Fruit fly (Drosophila melanogaster): ENCODE measurements around the gene hdm.

hdm gene

dm6 chrX:7908239-7909068, 11.5 kb downstream of the hdm start, which contains the start of the genes dpr14 and spidey (continued):
- TF ChIP-seq cad (GFP tag; optimal IDR thresholded peaks at IDR 0.05) (no peak), Xbp1 (GFP tag; optimal IDR thresholded peaks at IDR 0.05) (peak; percentile 90), CG31224 (GFP tag; IDR thresholded peaks at IDR 0.05) (peak; percentile 80), Optix (GFP tag; IDR thresholded peaks at IDR 0.05) (peak; percentile 89), Gug (GFP tag; IDR thresholded peaks at IDR 0.05) (peak; percentile 88), CG12744 (GFP tag; optimal IDR thresholded peaks at IDR 0.05) (peak; percentile 71), lilli (GFP tag; optimal IDR thresholded peaks at IDR 0.05) (peak; percentile 92), CG14965 (GFP tag; optimal IDR thresholded peaks at IDR 0.05; ENCODE audit: borderline replicate concordance) (peak; percentile 36), Aef1 (GFP tag; IDR thresholded peaks at IDR 0.05) (peak; percentile 90), trh (GFP tag; optimal IDR thresholded peaks at IDR 0.05) (peak; percentile 33), CG18011 (GFP tag; optimal IDR thresholded peaks at IDR 0.05) (peak; percentile 71), HmgD (GFP tag; optimal IDR thresholded peaks at IDR 0.05) (peak; percentile 52), CG4617 (GFP tag; optimal IDR thresholded peaks at IDR 0.05; ENCODE audit: borderline replicate concordance) (peak; percentile 60), CG33557 (GFP tag; optimal IDR thresholded peaks at IDR 0.05) (peak; percentile 77), Dll (GFP tag; IDR thresholded peaks at IDR 0.05; ENCODE audit: partially characterized antibody) (peak; percentile 49; the same call in 3 of the 4 replicates), D19B (GFP tag; optimal IDR thresholded peaks at IDR 0.05) (peak; percentile 80), kah (GFP tag; optimal IDR thresholded peaks at IDR 0.05) (peak; percentile 69), sima (GFP tag; optimal IDR thresholded peaks at IDR 0.05) (peak; percentile 47), CG8281 (tag; optimal IDR thresholded peaks at IDR 0.05) (peak; percentile 61), CG8290 (GFP tag; optimal IDR thresholded peaks at IDR 0.05) (peak; percentile 29), CG8290 (tag; optimal IDR thresholded peaks at IDR 0.05) (peak; percentile 72 to 92), Abd-B (GFP tag; optimal IDR thresholded peaks at IDR 0.05) (peak; percentile 78), CrebB (tag; optimal IDR thresholded peaks at IDR 0.05) (peak; percentile 87), BEAF-32 (GFP tag; optimal IDR thresholded peaks at IDR 0.05) (peak; percentile 50), Nf-YA (GFP tag; IDR thresholded peaks at IDR 0.05) (peak; percentile 69; the same call in 1 of the 2 replicates), sug (tag; optimal IDR thresholded peaks at IDR 0.05) (peak; percentile 95), CG10147 (GFP tag; optimal IDR thresholded peaks at IDR 0.05) (peak; percentile 84), CG4360 (GFP tag; IDR thresholded peaks at IDR 0.05) (peak; percentile 42), Drgx (GFP tag; IDR thresholded peaks at IDR 0.05) (peak; percentile 90), CG17912 (GFP tag; optimal IDR thresholded peaks at IDR 0.05) (peak; percentile 49), CG30020 (tag; optimal IDR thresholded peaks at IDR 0.05) (peak; percentile 56), gsb-n (tag; optimal IDR thresholded peaks at IDR 0.05) (peak; percentile 87), Eip74EF (GFP tag; optimal IDR thresholded peaks at IDR 0.05) (peak in 1 of 2 experiments; percentile 84), ewg (GFP tag; optimal IDR thresholded peaks at IDR 0.05) (peak; percentile 89), sr (GFP tag; IDR thresholded peaks at IDR 0.05) (peak; percentile 51; the same call in 1 of the 3 replicates), tap (tag; optimal IDR thresholded peaks at IDR 0.05) (peak; percentile 91), Opbp (GFP tag; IDR thresholded peaks at IDR 0.05; ENCODE audit: partially characterized antibody) (0 out of 3 replicates have a peak, but pooled peaks have one; percentile 7), yki (optimal IDR thresholded peaks at IDR 0.05) (no peak), CG18476 (GFP tag; optimal IDR thresholded peaks at IDR 0.05) (peak; percentile 85), Chrac-16 (GFP tag; optimal IDR thresholded peaks at IDR 0.05) (peak; percentile 81), CG6813 (GFP tag; optimal IDR thresholded peaks at IDR 0.05) (peak; percentile 92), Rfx (GFP tag; IDR thresholded peaks at IDR 0.05) (peak; percentile 94), CG3407 (GFP tag; optimal IDR thresholded peaks at IDR 0.05) (peak; percentile 74), CG7372 (GFP tag; IDR thresholded peaks at IDR 0.05) (peak; percentile 89), sd (tag; optimal IDR thresholded peaks at IDR 0.05) (peak; percentile 80), Stat92E (GFP tag; optimal IDR thresholded peaks at IDR 0.05) (no peak), fd3F (GFP tag; optimal IDR thresholded peaks at IDR 0.05) (peak; percentile 84), ham (GFP tag; IDR thresholded peaks at IDR 0.05) (peak; percentile 78)
